Fruit fly (Drosophila melanogaster): ENCODE data around the gene Nab2.

DNA sequence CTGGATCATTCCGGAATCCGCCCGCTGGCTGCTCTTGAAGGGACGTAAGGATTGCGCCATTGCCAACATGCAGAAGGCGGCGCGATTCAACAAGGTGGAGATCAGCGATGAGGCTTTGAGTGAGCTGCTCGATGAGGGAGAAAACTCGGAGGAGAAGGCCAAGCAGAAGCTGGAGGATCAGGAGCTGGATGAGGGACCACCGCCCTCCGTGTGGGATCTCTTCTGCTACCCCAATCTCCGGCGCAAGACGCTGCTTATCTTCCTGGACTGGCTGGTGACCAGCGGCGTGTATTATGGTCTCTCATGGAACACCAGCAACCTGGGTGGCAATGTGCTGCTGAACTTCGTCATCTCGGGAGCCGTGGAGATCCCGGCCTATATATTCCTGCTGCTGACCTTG is 44.0 kb downstream of the Nab2 start:
- TF ChIP-seq insv (optimal IDR thresholded peaks at IDR 0.05) (no peak), psq (optimal IDR thresholded peaks at IDR 0.05) (no peak), h (optimal IDR thresholded peaks at IDR 0.05) (no peak), Myc (optimal IDR thresholded peaks at IDR 0.05) (no peak)

All from Kc167 (cell line).